Worm (Caenorhabditis elegans) whole organism, late embryonic: Measurements from ENCODE around the gene inpp-1.

Experiments
- dmd-4 ChIP-seq: sonication (generic microtip); optimal IDR thresholded peaks from 2 replicates; lab custom pipeline; 2016; ENCODE audit warnings: borderline replicate concordance, missing genetic modification characterization, missing compliant biosample characterization
- elt-2 ChIP-seq: sonication (generic microtip); optimal IDR thresholded peaks from 2 replicates; lab custom pipeline; 2016; ENCODE audit warnings: missing genetic modification reagents, missing genetic modification characterization, missing compliant biosample characterization
- hlh-15 ChIP-seq: sonication (generic microtip); optimal IDR thresholded peaks from 2 replicates; lab custom pipeline; 2016; ENCODE audit warnings: missing genetic modification characterization, missing compliant biosample characterization
- hlh-30 ChIP-seq: sonication (generic microtip); optimal IDR thresholded peaks from 2 replicates; lab custom pipeline; 2017; ENCODE audit warnings: antibody characterized with exemption, missing genetic modification characterization, missing compliant biosample characterization; ENCODE audit not compliant: insufficient read depth
- lim-6 ChIP-seq: sonication (generic microtip); optimal IDR thresholded peaks from 2 replicates; lab custom pipeline; 2016; ENCODE audit warnings: missing genetic modification characterization, missing compliant biosample characterization
- mec-3 ChIP-seq: sonication (generic microtip); optimal IDR thresholded peaks from 2 replicates; lab custom pipeline; 2016; ENCODE audit warnings: borderline replicate concordance, missing genetic modification characterization, missing compliant biosample characterization
- pha-4 ChIP-seq: fragments of 150-350 bp; optimal IDR thresholded peaks from 2 replicates; lab custom pipeline; 2018; ENCODE audit warnings: missing biosample characterization, missing genetic modification reagents, missing genetic modification characterization
- rnt-1 ChIP-seq: sonication (generic microtip); optimal IDR thresholded peaks from 2 replicates; lab custom pipeline; 2016; ENCODE audit warnings: missing genetic modification characterization, missing compliant biosample characterization
- tbx-2 ChIP-seq: sonication (generic microtip); optimal IDR thresholded peaks from 2 replicates; lab custom pipeline; 2016; ENCODE audit warnings: missing genetic modification characterization, missing compliant biosample characterization
- unc-42 ChIP-seq: sonication (generic microtip); optimal IDR thresholded peaks from 2 replicates; lab custom pipeline; 2016; ENCODE audit warnings: missing genotype, missing genetic modification characterization, missing compliant biosample characterization
- unc-55 ChIP-seq: sonication (generic microtip); optimal IDR thresholded peaks from 2 replicates; lab custom pipeline; 2017; ENCODE audit warnings: missing biosample characterization, missing genetic modification reagents, missing genetic modification characterization
- ztf-16 ChIP-seq: sonication (generic microtip); optimal IDR thresholded peaks from 2 replicates; lab custom pipeline; 2017; ENCODE audit warnings: missing genetic modification characterization, missing compliant biosample characterization

ce11 chrIV:10819049-10819448 is 45.3 kb upstream of the inpp-1 start:
- TF ChIP-seq dmd-4 (tag; lab: Kevin White, UChicago), result no peak
- TF ChIP-seq unc-42 (tag; lab: Kevin White, UChicago), result no peak
- TF ChIP-seq hlh-30 (tag; lab: Kevin White, UChicago), result no peak
- TF ChIP-seq hlh-15, result no peak
- no peak for TF ChIP-seq pha-4
- TF ChIP-seq elt-2 (tag; lab: Kevin White, UChicago), result no peak
- no peak for TF ChIP-seq unc-55
- TF ChIP-seq rnt-1 (tag; lab: Kevin White, UChicago), result no peak
- TF ChIP-seq mec-3 (tag; lab: Kevin White, UChicago), result no peak
- TF ChIP-seq tbx-2 (tag; lab: Kevin White, UChicago), result no peak
- no peak for TF ChIP-seq ztf-16 (tag; lab: Kevin White, UChicago)
- TF ChIP-seq lim-6 (tag; lab: Kevin White, UChicago), result no peak
